Worm (Caenorhabditis elegans) whole organism, late embryonic: ENCODE data around the gene F36H5.13.

Experiments
- tbx-2 ChIP-seq: sonication (generic microtip); optimal IDR thresholded peaks from 2 replicates; lab custom pipeline; 2016; ENCODE audit warnings: missing genetic modification characterization, missing compliant biosample characterization
- unc-55 ChIP-seq: sonication (generic microtip); optimal IDR thresholded peaks from 2 replicates; lab custom pipeline; 2017; ENCODE audit warnings: missing biosample characterization, missing genetic modification reagents, missing genetic modification characterization

- TF ChIP-seq tbx-2 (tag; lab: Kevin White, UChicago) (no peak), unc-55 (no peak)
Measured at ce11 chrII:1735145-1735544, 15.2 kb downstream of the F36H5.13 start.
